Fruit fly (Drosophila melanogaster) whole organism, prepupa: ENCODE measurements around the gene Pgant5.

Experiments
- Blimp-1 ChIP-seq: fragments of 200-800 bp; sonication (Bioruptor generic); optimal IDR thresholded peaks from 3 replicates; lab custom pipeline; 2017; ENCODE audit warnings: missing biosample characterization, missing genetic modification characterization, mild to moderate bottlenecking, moderate library complexity, missing genetic modification reagents
- CG10631 ChIP-seq: fragments of 200-800 bp; sonication (Bioruptor generic); optimal IDR thresholded peaks from 2 replicates; lab custom pipeline; 2016; ENCODE audit warnings: missing biosample characterization, missing genetic modification characterization
- CG10669 ChIP-seq: fragments of 200-800 bp; sonication (Bioruptor generic); optimal IDR thresholded peaks from 3 replicates; lab custom pipeline; 2018; ENCODE audit warnings: missing biosample characterization, mild to moderate bottlenecking, missing genetic modification characterization, moderate library complexity
- CG11294 ChIP-seq: fragments of 200-800 bp; sonication (Bioruptor generic); IDR thresholded peaks from 2 replicates; pipeline ENCODE4 v1.3.6; 2022; ENCODE audit warnings: missing biosample characterization, missing genetic modification characterization
- CG11902 ChIP-seq: fragments of 200-800 bp; sonication (Bioruptor generic); optimal IDR thresholded peaks from 3 replicates; lab custom pipeline; 2016; ENCODE audit warnings: missing biosample characterization, missing genetic modification characterization
- CG1621 ChIP-seq: fragments of 200-800 bp; sonication (Bioruptor generic); optimal IDR thresholded peaks from 3 replicates; lab custom pipeline; 2018; ENCODE audit warnings: missing biosample characterization, mild to moderate bottlenecking, missing genetic modification characterization
- CG16779 ChIP-seq: fragments of 200-800 bp; sonication (Bioruptor generic); optimal IDR thresholded peaks from 3 replicates; lab custom pipeline; 2017; ENCODE audit warnings: missing biosample characterization, mild to moderate bottlenecking, missing genetic modification characterization
- CG3032 ChIP-seq: fragments of 200-800 bp; optimal IDR thresholded peaks from 2 replicates; lab custom pipeline; 2019; ENCODE audit warnings: missing biosample characterization, mild to moderate bottlenecking, missing genetic modification characterization, moderate library complexity
- CG31627 ChIP-seq: fragments of 200-800 bp; sonication (Bioruptor generic); optimal IDR thresholded peaks from 3 replicates; lab custom pipeline; 2016; ENCODE audit warnings: missing biosample characterization, missing genetic modification characterization
- CG32006 ChIP-seq: fragments of 200-800 bp; sonication (Bioruptor generic); optimal IDR thresholded peaks from 3 replicates; lab custom pipeline; 2017; ENCODE audit warnings: missing biosample characterization, mild to moderate bottlenecking, missing genetic modification characterization
- CG34406 ChIP-seq: fragments of 200-800 bp; sonication (Bioruptor generic); optimal IDR thresholded peaks from 3 replicates; lab custom pipeline; 2016; ENCODE audit warnings: missing biosample characterization, missing genetic modification characterization
- CG3919 ChIP-seq: fragments of 200-800 bp; sonication (Bioruptor generic); optimal IDR thresholded peaks from 3 replicates; lab custom pipeline; 2016; ENCODE audit warnings: missing biosample characterization, missing genetic modification characterization
- CG4318 ChIP-seq: fragments of 200-800 bp; sonication (Bioruptor generic); optimal IDR thresholded peaks from 3 replicates; lab custom pipeline; 2017; ENCODE audit warnings: missing biosample characterization, mild to moderate bottlenecking, missing genetic modification characterization
- CG6276 ChIP-seq: fragments of 200-800 bp; sonication (Bioruptor generic); optimal IDR thresholded peaks from 2 replicates; lab custom pipeline; 2017; ENCODE audit warnings: missing biosample characterization, mild to moderate bottlenecking, missing genetic modification characterization
- CG6792 ChIP-seq: fragments of 200-800 bp; sonication (Bioruptor generic); optimal IDR thresholded peaks from 3 replicates; lab custom pipeline; 2016; ENCODE audit warnings: missing biosample characterization, missing genetic modification characterization
- CG6808 ChIP-seq: fragments of 200-800 bp; sonication (Bioruptor generic); optimal IDR thresholded peaks from 3 replicates; lab custom pipeline; 2017; ENCODE audit warnings: missing biosample characterization, missing genetic modification characterization, mild to moderate bottlenecking, moderate library complexity, missing genetic modification reagents
- CG6854 ChIP-seq: fragments of 200-800 bp; sonication (Bioruptor generic); optimal IDR thresholded peaks from 2 replicates; lab custom pipeline; 2017; ENCODE audit warnings: missing biosample characterization, mild to moderate bottlenecking, missing genetic modification characterization
- CG8119 ChIP-seq: fragments of 200-800 bp; sonication (Bioruptor generic); IDR thresholded peaks from 3 replicates; pipeline ENCODE4 v1.3.6; 2022; ENCODE audit warnings: missing biosample characterization, missing genetic modification characterization
- CG8632 ChIP-seq: fragments of 200-800 bp; sonication (Bioruptor generic); optimal IDR thresholded peaks from 3 replicates; lab custom pipeline; 2016; ENCODE audit warnings: missing biosample characterization, missing genetic modification characterization
- Eip78C ChIP-seq: fragments of 200-800 bp; sonication (Bioruptor generic); peaks from one replicate; lab custom pipeline; 2016; ENCODE audit warnings: missing biosample characterization, missing genetic modification characterization
- Ets96B ChIP-seq: fragments of 200-800 bp; optimal IDR thresholded peaks from 2 replicates; lab custom pipeline; 2019; ENCODE audit warnings: missing biosample characterization, mild to moderate bottlenecking, missing genetic modification characterization, moderate library complexity
- Hr38 ChIP-seq: sonication (Bioruptor generic); optimal IDR thresholded peaks from 2 replicates; lab custom pipeline; 2016; ENCODE audit warnings: missing biosample characterization, missing genetic modification characterization
- Hr39 ChIP-seq: fragments of 200-800 bp; sonication (Bioruptor generic); optimal IDR thresholded peaks from 2 replicates; lab custom pipeline; 2016; ENCODE audit warnings: missing biosample characterization, missing genetic modification characterization
- Hr4 ChIP-seq: fragments of 200-800 bp; sonication (Bioruptor generic); optimal IDR thresholded peaks from 3 replicates; lab custom pipeline; 2016; ENCODE audit warnings: missing biosample characterization, missing genetic modification characterization
- Lpt ChIP-seq: fragments of 200-800 bp; sonication (Bioruptor generic); optimal IDR thresholded peaks from 3 replicates; lab custom pipeline; 2016; ENCODE audit warnings: missing biosample characterization, missing genetic modification characterization
- Met ChIP-seq: fragments of 200-800 bp; sonication (Bioruptor generic); optimal IDR thresholded peaks from 3 replicates; lab custom pipeline; 2016; ENCODE audit warnings: missing biosample characterization, missing genetic modification characterization
- OdsH ChIP-seq: fragments of 200-800 bp; sonication (Bioruptor generic); optimal IDR thresholded peaks from 3 replicates; lab custom pipeline; 2016; ENCODE audit warnings: missing biosample characterization, missing genetic modification characterization
- Smox ChIP-seq: fragments of 200-800 bp; sonication (Bioruptor generic); optimal IDR thresholded peaks from 3 replicates; lab custom pipeline; 2016; ENCODE audit warnings: missing biosample characterization, missing genetic modification characterization
- Sox102F ChIP-seq: fragments of 200-800 bp; sonication (Bioruptor generic); optimal IDR thresholded peaks from 2 replicates; lab custom pipeline; 2016; ENCODE audit warnings: missing biosample characterization, mild to moderate bottlenecking, missing genetic modification characterization
- Sox15 ChIP-seq: fragments of 200-800 bp; sonication (Bioruptor generic); optimal IDR thresholded peaks from 3 replicates; lab custom pipeline; 2016; ENCODE audit warnings: missing biosample characterization, missing genetic modification characterization
- acj6 ChIP-seq: fragments of 200-800 bp; sonication (Bioruptor generic); optimal IDR thresholded peaks from 3 replicates; lab custom pipeline; 2016; ENCODE audit warnings: missing biosample characterization, missing genetic modification characterization
- cyc ChIP-seq: fragments of 200-800 bp; sonication (Bioruptor generic); optimal IDR thresholded peaks from 3 replicates; lab custom pipeline; 2016; ENCODE audit warnings: missing biosample characterization, missing genetic modification characterization
- dac ChIP-seq: fragments of 200-800 bp; sonication (Bioruptor generic); optimal IDR thresholded peaks from 2 replicates; lab custom pipeline; 2017; ENCODE audit warnings: missing biosample characterization, mild to moderate bottlenecking, missing genetic modification characterization
- dsx ChIP-seq: fragments of 200-800 bp; optimal IDR thresholded peaks from 3 replicates; lab custom pipeline; 2019; ENCODE audit warnings: missing biosample characterization, mild to moderate bottlenecking, missing genetic modification characterization, moderate library complexity; ENCODE audit not compliant: poor library complexity, severe bottlenecking
- eg ChIP-seq: fragments of 200-800 bp; sonication (Bioruptor generic); IDR thresholded peaks from 3 replicates; pipeline ENCODE4 v1.3.6; 2022; ENCODE audit warnings: missing biosample characterization, missing genetic modification characterization
- fd59A ChIP-seq: fragments of 200-800 bp; sonication (Bioruptor generic); optimal IDR thresholded peaks from 2 replicates; lab custom pipeline; 2017; ENCODE audit warnings: missing biosample characterization, mild to moderate bottlenecking, missing genetic modification characterization, missing genetic modification reagents
- fd85E ChIP-seq: fragments of 200-800 bp; sonication (Bioruptor generic); optimal IDR thresholded peaks from 3 replicates; lab custom pipeline; 2016; ENCODE audit warnings: missing biosample characterization, missing genetic modification characterization
- fkh ChIP-seq: fragments of 200-800 bp; sonication (Bioruptor generic); optimal IDR thresholded peaks from 3 replicates; lab custom pipeline; 2017; ENCODE audit warnings: missing biosample characterization, mild to moderate bottlenecking, missing genetic modification characterization, moderate library complexity
- lz ChIP-seq: fragments of 200-800 bp; sonication (Bioruptor generic); optimal IDR thresholded peaks from 3 replicates; lab custom pipeline; 2016; ENCODE audit warnings: missing biosample characterization, missing genetic modification characterization
- net ChIP-seq: fragments of 200-800 bp; sonication (Bioruptor generic); optimal IDR thresholded peaks from 3 replicates; lab custom pipeline; 2016; ENCODE audit warnings: missing biosample characterization, missing genetic modification characterization
- pdm3 ChIP-seq: fragments of 200-800 bp; sonication (Bioruptor generic); optimal IDR thresholded peaks from 3 replicates; lab custom pipeline; 2016; ENCODE audit warnings: missing biosample characterization, missing genetic modification characterization
- salr ChIP-seq, 2 experiments: fragments of 200-800 bp; sonication (Bioruptor generic); optimal IDR thresholded peaks; 3 replicates each; lab custom pipeline; 2016 to 2018; ENCODE audit warnings: missing biosample characterization in 2 of 2, missing genetic modification characterization in 2 of 2, mild to moderate bottlenecking in 1 of 2
- spab ChIP-seq: fragments of 200-800 bp; sonication (Bioruptor generic); optimal IDR thresholded peaks from 2 replicates; lab custom pipeline; 2017; ENCODE audit warnings: missing biosample characterization, mild to moderate bottlenecking, missing genetic modification characterization, missing genetic modification reagents
- ss ChIP-seq, 2 experiments: fragments of 200-800 bp; sonication (Bioruptor generic); optimal IDR thresholded peaks; 2 replicates in 1 of 2; 3 replicates in 1 of 2; lab custom pipeline; 2017 to 2018; ENCODE audit warnings: mild to moderate bottlenecking in 2 of 2, missing biosample characterization in 2 of 2, missing genetic modification characterization in 2 of 2, moderate library complexity in 1 of 2
- svp ChIP-seq: fragments of 200-800 bp; sonication (Bioruptor generic); peaks from one replicate; lab custom pipeline; 2016; ENCODE audit warnings: missing biosample characterization, missing genetic modification characterization
- topi ChIP-seq: fragments of 200-800 bp; sonication (Bioruptor generic); optimal IDR thresholded peaks from 3 replicates; lab custom pipeline; 2016; ENCODE audit warnings: missing biosample characterization, missing genetic modification characterization
- vri ChIP-seq: fragments of 200-800 bp; sonication (Bioruptor generic); optimal IDR thresholded peaks from 3 replicates; lab custom pipeline; 2016; ENCODE audit warnings: missing biosample characterization, mild to moderate bottlenecking, missing genetic modification characterization

Pgant5 gene

DNA sequence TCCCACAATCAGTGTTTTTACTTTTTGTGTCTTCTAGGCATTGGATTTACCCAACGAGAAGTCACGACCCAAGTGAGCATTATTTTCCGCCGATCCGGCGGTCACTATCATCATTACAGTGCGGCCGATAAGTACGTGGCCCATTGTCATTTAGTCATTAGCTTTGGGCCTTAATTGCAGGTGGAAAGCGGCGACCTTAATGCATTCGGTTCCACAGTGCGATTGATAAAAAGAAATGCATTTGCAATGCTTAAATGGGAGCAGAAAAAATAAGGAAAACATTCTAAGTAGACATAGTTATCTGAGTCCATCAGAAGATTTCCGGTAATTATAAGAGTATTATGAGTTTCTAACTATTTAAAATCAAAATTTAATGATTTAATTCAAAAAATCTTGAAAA, 1.2 kb downstream of the Pgant5 start (continued):
- TF ChIP-seq Met (GFP tag; lab: Kevin White, UChicago) (peak; percentile 39), CG3919 (GFP tag; lab: Kevin White, UChicago) (no peak), Lpt (no peak), CG1621 (tag; lab: Kevin White, UChicago) (peak; percentile 6), CG32006 (GFP tag; lab: Kevin White, UChicago) (peak; percentile 20), ss (GFP tag; optimal IDR thresholded peaks at IDR 0.05; lab: Kevin White, UChicago) (no peak), Smox (GFP tag; lab: Kevin White, UChicago) (peak; percentile 1), Hr39 (peak; percentile 39), CG11294 (GFP tag; lab: Robert Waterston, UW) (no peak), CG10631 (GFP tag; lab: Kevin White, UChicago) (peak; percentile 23), CG34406 (no peak), CG31627 (GFP tag; lab: Kevin White, UChicago) (peak; percentile 26), salr (GFP tag; optimal IDR thresholded peaks at IDR 0.05; lab: Kevin White, UChicago) (no peak), Sox15 (GFP tag; lab: Kevin White, UChicago) (no peak), lz (GFP tag; lab: Kevin White, UChicago) (peak; percentile 32), pdm3 (GFP tag; lab: Kevin White, UChicago) (peak; percentile 48), svp (peak; percentile 92), Eip78C (peak; percentile 68), CG6276 (GFP tag; lab: Kevin White, UChicago) (no peak), CG6808 (GFP tag; lab: Kevin White, UChicago) (peak; percentile 29), CG6792 (no peak), OdsH (GFP tag; lab: Kevin White, UChicago) (peak; percentile 43)

DNA sequence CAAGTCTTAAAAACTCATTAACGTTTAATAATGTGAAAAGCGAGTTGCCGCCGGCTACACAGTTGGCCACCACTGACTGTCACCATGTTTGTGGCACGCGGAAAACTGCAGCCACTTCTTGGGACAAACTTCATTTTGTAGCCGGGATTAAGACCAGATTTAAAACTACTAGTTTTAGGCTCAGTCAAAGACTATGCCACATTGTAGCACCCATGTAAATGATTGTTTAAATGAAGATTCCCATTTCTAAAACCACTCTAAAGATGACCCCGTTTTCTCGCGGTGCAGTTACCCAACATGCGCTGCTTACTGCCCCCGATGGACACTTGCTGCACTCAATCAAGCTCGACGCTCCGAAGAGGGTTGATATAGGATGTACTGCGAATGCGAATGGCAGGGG, 3.0 kb downstream of the Pgant5 start:
- TF ChIP-seq Eip78C (peak; percentile 72), CG1621 (tag; lab: Kevin White, UChicago) (peak; percentile 21), eg (GFP tag; lab: Robert Waterston, UW) (peak; percentile 70; the same call in 2 of the 3 replicates), lz (GFP tag; lab: Kevin White, UChicago) (peak; percentile 2), acj6 (GFP tag; lab: Kevin White, UChicago) (peak; percentile 46), pdm3 (GFP tag; lab: Kevin White, UChicago) (peak; percentile 42), dac (GFP tag; lab: Kevin White, UChicago) (peak; percentile 30), Met (GFP tag; lab: Kevin White, UChicago) (no peak), Hr4 (GFP tag; lab: Kevin White, UChicago) (no peak), Hr39 (no peak), Ets96B (tag; lab: Kevin White, UChicago) (no peak), vri (no peak), topi (GFP tag; lab: Kevin White, UChicago) (peak; percentile 12), fkh (GFP tag; lab: Kevin White, UChicago) (no peak), Lpt (no peak), CG32006 (GFP tag; lab: Kevin White, UChicago) (peak; percentile 77), spab (peak; percentile 18), CG4318 (GFP tag; lab: Kevin White, UChicago) (no peak), CG8632 (GFP tag; lab: Kevin White, UChicago) (peak; percentile 35), CG11902 (no peak), fd85E (GFP tag; lab: Kevin White, UChicago) (no peak), CG6276 (GFP tag; lab: Kevin White, UChicago) (peak; percentile 24), CG6854 (no peak), CG16779 (tag; lab: Kevin White, UChicago) (peak; percentile 18), net (GFP tag; lab: Kevin White, UChicago) (peak; percentile 26), OdsH (GFP tag; lab: Kevin White, UChicago) (peak; percentile 41), CG8119 (GFP tag; lab: Robert Waterston, UW) (peak; percentile 65), Blimp-1 (GFP tag; lab: Kevin White, UChicago) (no peak), CG10631 (GFP tag; lab: Kevin White, UChicago) (peak; percentile 39), CG6808 (GFP tag; lab: Kevin White, UChicago) (no peak), Sox102F (GFP tag; lab: Kevin White, UChicago) (no peak), Smox (GFP tag; lab: Kevin White, UChicago) (no peak), svp (no peak), dsx (GFP tag; lab: Kevin White, UChicago) (no peak), CG3919 (GFP tag; lab: Kevin White, UChicago) (peak; percentile 9), fd59A (GFP tag; lab: Kevin White, UChicago) (peak; percentile 4), CG3032 (tag; lab: Kevin White, UChicago) (peak; percentile 41), salr (GFP tag; optimal IDR thresholded peaks at IDR 0.05; lab: Kevin White, UChicago) (peak in 1 of 2 experiments; percentile 46), cyc (no peak), CG11294 (GFP tag; lab: Robert Waterston, UW) (peak; percentile 16; the same call in 1 of the 2 replicates), Hr38 (GFP tag; lab: Kevin White, UChicago) (no peak), CG10669 (GFP tag; lab: Kevin White, UChicago) (peak; percentile 40), Sox15 (GFP tag; lab: Kevin White, UChicago) (no peak)
